Fruit fly (Drosophila melanogaster) whole organism, embryonic: ENCODE data around the gene gNacalpha.

Source experiments
- Adf1 ChIP-seq: fragments of 200-800 bp; sonication (Bioruptor generic); IDR thresholded peaks from 2 replicates; pipeline ENCODE4 v1.3.6; 2022; ENCODE audit warnings: missing biosample characterization, missing genetic modification characterization
- CG11696 ChIP-seq: fragments of 200-800 bp; sonication (Bioruptor generic); IDR thresholded peaks from 2 replicates; pipeline ENCODE4 v1.3.6; 2022; ENCODE audit warnings: missing biosample characterization, missing genetic modification characterization
- CG1529 ChIP-seq: fragments of 200-800 bp; sonication (Bioruptor generic); optimal IDR thresholded peaks from 3 replicates; lab custom pipeline; 2018; ENCODE audit warnings: missing biosample characterization, missing genetic modification characterization
- CG15514 ChIP-seq: fragments of 200-800 bp; sonication (Bioruptor generic); optimal IDR thresholded peaks from 3 replicates; lab custom pipeline; 2017; ENCODE audit warnings: missing biosample characterization, missing genetic modification characterization, mild to moderate bottlenecking, moderate library complexity, missing genetic modification reagents
- CG15601 ChIP-seq: fragments of 200-800 bp; sonication (Bioruptor generic); optimal IDR thresholded peaks from 3 replicates; lab custom pipeline; 2019; ENCODE audit warnings: missing biosample characterization, mild to moderate bottlenecking, missing genetic modification characterization, moderate library complexity
- CG17912 ChIP-seq: fragments of 200-800 bp; sonication (Bioruptor generic); optimal IDR thresholded peaks from 2 replicates; lab custom pipeline; 2018; ENCODE audit warnings: missing biosample characterization, mild to moderate bottlenecking, missing genetic modification characterization
- CG18599 ChIP-seq: fragments of 200-800 bp; sonication (Bioruptor generic); optimal IDR thresholded peaks from 3 replicates; lab custom pipeline; 2017; ENCODE audit warnings: missing biosample characterization, missing genetic modification characterization, mild to moderate bottlenecking, moderate library complexity, missing genetic modification reagents
- CG18764 ChIP-seq: fragments of 200-800 bp; sonication (Bioruptor generic); optimal IDR thresholded peaks from 3 replicates; lab custom pipeline; 2016; ENCODE audit warnings: missing biosample characterization, missing genetic modification characterization
- CG2889 ChIP-seq: fragments of 200-800 bp; sonication (Bioruptor generic); IDR thresholded peaks from 3 replicates; pipeline ENCODE4 v1.3.6; 2022; ENCODE audit warnings: missing biosample characterization, missing genetic modification characterization
- CG30403 ChIP-seq: fragments of 200-800 bp; sonication (Bioruptor generic); optimal IDR thresholded peaks from 3 replicates; lab custom pipeline; 2016; ENCODE audit warnings: missing biosample characterization, missing genetic modification characterization
- CG31224 ChIP-seq: fragments of 200-800 bp; sonication (Bioruptor generic); IDR thresholded peaks from 2 replicates; pipeline ENCODE4 v1.3.6; 2022; ENCODE audit warnings: missing biosample characterization, missing genetic modification characterization
- CG32767 ChIP-seq: fragments of 200-800 bp; sonication (Bioruptor generic); IDR thresholded peaks from 2 replicates; pipeline ENCODE4 v1.3.6; 2022; ENCODE audit warnings: missing biosample characterization, missing genetic modification characterization
- CG3281 ChIP-seq: fragments of 200-800 bp; sonication (Bioruptor generic); optimal IDR thresholded peaks from 3 replicates; lab custom pipeline; 2017; ENCODE audit warnings: missing biosample characterization, mild to moderate bottlenecking, missing genetic modification characterization
- CG33213 ChIP-seq: fragments of 200-800 bp; sonication (Bioruptor generic); optimal IDR thresholded peaks from 3 replicates; lab custom pipeline; 2016; ENCODE audit warnings: missing biosample characterization, missing genetic modification characterization
- CG34224 ChIP-seq: fragments of 200-800 bp; sonication (Bioruptor generic); IDR thresholded peaks from 3 replicates; pipeline ENCODE4 v1.3.6; 2022; ENCODE audit warnings: missing biosample characterization, missing genetic modification characterization; ENCODE audit not compliant: partially characterized antibody
- CG3726 ChIP-seq: fragments of 200-800 bp; sonication (Bioruptor generic); IDR thresholded peaks from 3 replicates; pipeline ENCODE4, ENCODE4 v1.3.6; 2022; ENCODE audit warnings: missing biosample characterization, missing genetic modification characterization
- CG3838 ChIP-seq: fragments of 200-800 bp; sonication (Bioruptor generic); optimal IDR thresholded peaks from 3 replicates; lab custom pipeline; 2016; ENCODE audit warnings: missing biosample characterization, missing genetic modification characterization
- CG6175 ChIP-seq: fragments of 200-800 bp; sonication (Bioruptor generic); IDR thresholded peaks from 3 replicates; pipeline ENCODE4 v1.3.6; 2022; ENCODE audit warnings: missing biosample characterization, missing genetic modification characterization
- CG7271 ChIP-seq: fragments of 200-800 bp; sonication (Bioruptor generic); optimal IDR thresholded peaks from 2 replicates; lab custom pipeline; 2018; ENCODE audit warnings: missing biosample characterization, mild to moderate bottlenecking, missing genetic modification characterization, moderate library complexity
- CG7556 ChIP-seq: fragments of 200-800 bp; sonication (Bioruptor generic); optimal IDR thresholded peaks from 2 replicates; lab custom pipeline; 2017; ENCODE audit warnings: missing biosample characterization, mild to moderate bottlenecking, missing genetic modification characterization
- CG8359 ChIP-seq: fragments of 200-800 bp; sonication (Bioruptor generic); optimal IDR thresholded peaks from 2 replicates; lab custom pipeline; 2017; ENCODE audit warnings: missing biosample characterization, mild to moderate bottlenecking, missing genetic modification characterization, borderline replicate concordance
- CG9932 ChIP-seq: fragments of 200-800 bp; sonication (Bioruptor generic); IDR thresholded peaks from 2 replicates; pipeline ENCODE4 v1.3.6; 2022; ENCODE audit warnings: missing biosample characterization, missing genetic modification characterization
- Deaf1 ChIP-seq: fragments of 200-800 bp; optimal IDR thresholded peaks from 3 replicates; lab custom pipeline; 2019; ENCODE audit warnings: missing biosample characterization, mild to moderate bottlenecking, missing genetic modification characterization, moderate library complexity
- Dfd ChIP-seq, 2 experiments: fragments of >200 bp; optimal IDR thresholded peaks; 2 replicates each; lab custom pipeline; 2017; ENCODE audit warnings: missing biosample characterization in 2 of 2, missing genetic modification characterization in 2 of 2
- Hey ChIP-seq: fragments of 200-800 bp; sonication (Bioruptor generic); optimal IDR thresholded peaks from 3 replicates; lab custom pipeline; 2018; ENCODE audit warnings: missing biosample characterization, mild to moderate bottlenecking, missing genetic modification characterization
- Hmr ChIP-seq: fragments of 200-800 bp; sonication (Bioruptor generic); optimal IDR thresholded peaks from 3 replicates; lab custom pipeline; 2017; ENCODE audit warnings: mild to moderate bottlenecking, missing biosample characterization, missing genetic modification reagents, missing genetic modification characterization
- MBD-R2 ChIP-seq: fragments of 200-800 bp; sonication (Bioruptor generic); IDR thresholded peaks from 2 replicates; pipeline ENCODE4 v1.3.6; 2022; ENCODE audit warnings: missing biosample characterization, missing genetic modification characterization
- NK7.1 ChIP-seq: fragments of 200-800 bp; sonication (Bioruptor generic); optimal IDR thresholded peaks from 3 replicates; lab custom pipeline; 2016; ENCODE audit warnings: missing biosample characterization, missing genetic modification characterization
- Optix ChIP-seq: fragments of 200-800 bp; sonication (Bioruptor generic); IDR thresholded peaks from 3 replicates; pipeline ENCODE4 v1.3.6; 2022; ENCODE audit warnings: missing biosample characterization, missing genetic modification characterization
- Ptx1 ChIP-seq: fragments of 200-800 bp; sonication (Bioruptor generic); IDR thresholded peaks from 2 replicates; pipeline ENCODE4 v1.3.6; 2022; ENCODE audit warnings: missing biosample characterization, missing genetic modification characterization
- Sox100B ChIP-seq: fragments of 200-800 bp; sonication (Bioruptor generic); optimal IDR thresholded peaks from 3 replicates; lab custom pipeline; 2018; ENCODE audit warnings: missing biosample characterization, mild to moderate bottlenecking, missing genetic modification characterization
- Stat92E ChIP-seq, 3 experiments: fragments of >200 bp in 2 of 3; fragments of 200-800 bp in 1 of 3; sonication (Bioruptor generic) in 1 of 3; optimal IDR thresholded peaks; 2 replicates each; lab custom pipeline; 2017 to 2019; ENCODE audit warnings: missing biosample characterization in 3 of 3, missing genetic modification characterization in 3 of 3, mild to moderate bottlenecking in 1 of 3, moderate library complexity in 1 of 3
- abd-A ChIP-seq: fragments of 200-800 bp; sonication (Bioruptor generic); optimal IDR thresholded peaks from 3 replicates; lab custom pipeline; 2019; ENCODE audit warnings: missing biosample characterization, mild to moderate bottlenecking, missing genetic modification characterization, moderate library complexity
- chn ChIP-seq: fragments of 200-800 bp; sonication (Bioruptor generic); optimal IDR thresholded peaks from 2 replicates; lab custom pipeline; 2016; ENCODE audit warnings: missing biosample characterization, missing genetic modification characterization
- crp ChIP-seq, 2 experiments: fragments of 200-800 bp; sonication (Bioruptor generic); optimal IDR thresholded peaks; 2 replicates in 1 of 2; 3 replicates in 1 of 2; lab custom pipeline; 2017; ENCODE audit warnings: missing biosample characterization in 2 of 2, missing genetic modification characterization in 2 of 2, mild to moderate bottlenecking in 1 of 2, moderate library complexity in 1 of 2
- exex ChIP-seq: fragments of 200-800 bp; sonication (Bioruptor generic); optimal IDR thresholded peaks from 4 replicates; lab custom pipeline; 2018; ENCODE audit warnings: missing biosample characterization, mild to moderate bottlenecking, missing genetic modification characterization, moderate library complexity
- fd102C ChIP-seq: fragments of 200-800 bp; sonication (Bioruptor generic); optimal IDR thresholded peaks from 2 replicates; lab custom pipeline; 2018; ENCODE audit warnings: missing biosample characterization, mild to moderate bottlenecking, missing genetic modification characterization, moderate library complexity
- grn ChIP-seq: fragments of 200-800 bp; sonication (Bioruptor generic); optimal IDR thresholded peaks from 3 replicates; lab custom pipeline; 2017; ENCODE audit warnings: missing biosample characterization, missing genetic modification characterization
- gsb-n ChIP-seq: fragments of 200-800 bp; sonication (Bioruptor generic); optimal IDR thresholded peaks from 3 replicates; lab custom pipeline; 2018; ENCODE audit warnings: missing biosample characterization, mild to moderate bottlenecking, missing genetic modification characterization
- h ChIP-seq: fragments of >200 bp; optimal IDR thresholded peaks from 2 replicates; lab custom pipeline; 2017
- lola ChIP-seq, 3 experiments: fragments of >200 bp in 2 of 3; fragments of 200-800 bp in 1 of 3; sonication (Bioruptor generic) in 1 of 3; optimal IDR thresholded peaks; 2 replicates each; lab custom pipeline; 2017 to 2019; ENCODE audit warnings: missing biosample characterization in 3 of 3, missing genetic modification characterization in 3 of 3, mild to moderate bottlenecking in 1 of 3, moderate library complexity in 1 of 3
- nerfin-2 ChIP-seq: fragments of 200-800 bp; sonication (Bioruptor generic); IDR thresholded peaks from 2 replicates; pipeline ENCODE4 v1.3.6; 2022; ENCODE audit warnings: missing biosample characterization, missing genetic modification characterization; ENCODE audit not compliant: partially characterized antibody
- oc ChIP-seq: fragments of 200-800 bp; sonication (Bioruptor generic); optimal IDR thresholded peaks from 2 replicates; lab custom pipeline; 2018; ENCODE audit warnings: missing biosample characterization, mild to moderate bottlenecking, missing genetic modification characterization, moderate library complexity
- onecut ChIP-seq: fragments of 200-800 bp; sonication (Bioruptor generic); IDR thresholded peaks from 2 replicates; pipeline ENCODE4 v1.3.6; 2022; ENCODE audit warnings: missing biosample characterization, missing genetic modification characterization
- pho ChIP-seq: fragments of 200-800 bp; sonication (Bioruptor generic); optimal IDR thresholded peaks from 2 replicates; lab custom pipeline; 2016; ENCODE audit warnings: missing biosample characterization, missing genetic modification characterization
- scrt ChIP-seq: fragments of 200-800 bp; sonication (Bioruptor generic); optimal IDR thresholded peaks from 2 replicates; lab custom pipeline; 2018; ENCODE audit warnings: missing biosample characterization, mild to moderate bottlenecking, missing genetic modification characterization, moderate library complexity
- sens ChIP-seq: fragments of 200-800 bp; sonication (Bioruptor generic); peaks from one replicate; lab custom pipeline; 2016; ENCODE audit warnings: missing biosample characterization, missing genetic modification characterization
- sisA ChIP-seq: fragments of 200-800 bp; sonication (Bioruptor generic); IDR thresholded peaks from 2 replicates; pipeline ENCODE4 v1.3.6; 2022; ENCODE audit warnings: missing biosample characterization, missing genetic modification characterization
- slou ChIP-seq: fragments of 200-800 bp; sonication (Bioruptor generic); optimal IDR thresholded peaks from 3 replicates; lab custom pipeline; 2016; ENCODE audit warnings: missing biosample characterization, missing genetic modification characterization
- so ChIP-seq: fragments of 200-800 bp; sonication (Bioruptor generic); IDR thresholded peaks from 3 replicates; pipeline ENCODE4 v1.3.6; 2022; ENCODE audit warnings: missing biosample characterization, missing genetic modification characterization
- z ChIP-seq: fragments of 200-800 bp; sonication (Bioruptor generic); IDR thresholded peaks from 3 replicates; pipeline ENCODE4 v1.3.6; 2022; ENCODE audit warnings: missing biosample characterization, missing genetic modification characterization
- zf30C ChIP-seq: fragments of 200-800 bp; sonication (Bioruptor generic); optimal IDR thresholded peaks from 3 replicates; lab custom pipeline; 2018; ENCODE audit warnings: missing biosample characterization, mild to moderate bottlenecking, missing genetic modification characterization

The gNacalpha gene

dm6 chr2L:1048427-1048826 is 11.4 kb downstream of the gNacalpha start (continued):
- TF ChIP-seq CG1529 (no peak), CG18764 (GFP tag; lab: Kevin White, UChicago) (no peak), Optix (no peak), CG7271 (tag; lab: Kevin White, UChicago) (no peak), z (no peak), Stat92E (GFP tag; optimal IDR thresholded peaks at IDR 0.05; lab: Kevin White, UChicago) (no peak), Dfd (GFP tag; optimal IDR thresholded peaks at IDR 0.05; lab: Kevin White, UChicago) (no peak), Sox100B (peak; percentile 14), CG15601 (tag; lab: Kevin White, UChicago) (no peak), CG11696 (GFP tag; lab: Robert Waterston, UW) (no peak), CG2889 (GFP tag; lab: Robert Waterston, UW) (no peak), exex (tag; lab: Kevin White, UChicago) (peak; percentile 2), Hmr (GFP tag; lab: Kevin White, UChicago) (peak; percentile 55), sisA (GFP tag; lab: Robert Waterston, UW) (no peak), chn (GFP tag; lab: Kevin White, UChicago) (no peak), CG33213 (GFP tag; lab: Kevin White, UChicago) (no peak), CG30403 (GFP tag; lab: Kevin White, UChicago) (peak; percentile 5), CG3726 (GFP tag; lab: Robert Waterston, UW) (no peak), CG3281 (GFP tag; lab: Kevin White, UChicago) (peak; percentile 64), NK7.1 (GFP tag; lab: Kevin White, UChicago) (no peak), CG7556 (GFP tag; lab: Kevin White, UChicago) (peak; percentile 66), slou (GFP tag; lab: Kevin White, UChicago) (peak; percentile 43), fd102C (GFP tag; lab: Kevin White, UChicago) (no peak), CG8359 (GFP tag; lab: Kevin White, UChicago) (no peak), CG18599 (GFP tag; lab: Kevin White, UChicago) (peak; percentile 67), CG32767 (GFP tag; lab: Robert Waterston, UW) (no peak), Adf1 (GFP tag; lab: Robert Waterston, UW) (no peak), so (GFP tag; lab: Robert Waterston, UW) (no peak), zf30C (no peak), pho (GFP tag; lab: Kevin White, UChicago) (no peak), gsb-n (tag; lab: Kevin White, UChicago) (no peak), Hey (tag; lab: Kevin White, UChicago) (no peak), sens (GFP tag; lab: Kevin White, UChicago) (no peak), CG3838 (GFP tag; lab: Kevin White, UChicago) (no peak)

- no peak for TF ChIP-seq grn (GFP tag; lab: Kevin White, UChicago)
- peak; percentile 90 for TF ChIP-seq Deaf1 (tag; lab: Kevin White, UChicago)
- TF ChIP-seq CG15514 = peak; percentile 59
- TF ChIP-seq scrt (GFP tag; lab: Kevin White, UChicago) = peak; percentile 100
- no peak for TF ChIP-seq CG17912 (GFP tag; lab: Kevin White, UChicago)
- peak; percentile 97 for TF ChIP-seq onecut (GFP tag; lab: Robert Waterston, UW)
- 0 out of 3 replicates have a peak, but pooled peaks have one; percentile 9 for TF ChIP-seq CG6175 (GFP tag; lab: Robert Waterston, UW)
- peak; percentile 3; the same call in 1 of the 2 replicates for TF ChIP-seq CG9932 (GFP tag; lab: Robert Waterston, UW)
- TF ChIP-seq h (lab: Kevin White, UChicago) = no peak
- TF ChIP-seq CG34224 (GFP tag; lab: Robert Waterston, UW) = peak; percentile 15; the same call in 1 of the 3 replicates
- TF ChIP-seq CG31224 (GFP tag; lab: Robert Waterston, UW) = peak; percentile 65
- TF ChIP-seq MBD-R2 (GFP tag; lab: Robert Waterston, UW) = peak; percentile 32; the same call in 1 of the 2 replicates
- TF ChIP-seq crp (GFP tag; optimal IDR thresholded peaks at IDR 0.05; lab: Kevin White, UChicago) = peak in 1 of 2 experiments; percentile 15
- no peak for TF ChIP-seq Ptx1 (GFP tag; lab: Robert Waterston, UW)
- TF ChIP-seq abd-A (tag; lab: Kevin White, UChicago) = peak; percentile 42
- peak in 1 of 3 experiments; percentile 3 for TF ChIP-seq lola (GFP tag; optimal IDR thresholded peaks at IDR 0.05; lab: Kevin White, UChicago)
- TF ChIP-seq oc (tag; lab: Kevin White, UChicago) = no peak
- peak; percentile 32; the same call in 1 of the 2 replicates for TF ChIP-seq nerfin-2 (GFP tag; lab: Robert Waterston, UW)
Observed at dm6 chr2L:1048846-1049245, 11.8 kb downstream of the gNacalpha start.
